Worm (Caenorhabditis elegans) whole organism, L1 larva: Measurements from ENCODE around the gene C45B11.6.

ENCODE experiments used
- C04F5.9 ChIP-seq: sonication (generic microtip); optimal IDR thresholded peaks from 2 replicates; lab custom pipeline; 2016; ENCODE audit warnings: missing genetic modification characterization, missing compliant biosample characterization
- C16A3.4 ChIP-seq: fragments of 150-350 bp; optimal IDR thresholded peaks from 2 replicates; lab custom pipeline; 2014; ENCODE audit warnings: missing biosample characterization, missing genetic modification characterization
- F16B12.6 ChIP-seq: fragments of 150-350 bp; optimal IDR thresholded peaks from 2 replicates; lab custom pipeline; 2014; ENCODE audit warnings: missing biosample characterization, missing genetic modification characterization
- Y116A8C.19 ChIP-seq: sonication (generic microtip); optimal IDR thresholded peaks from 2 replicates; lab custom pipeline; 2016; ENCODE audit warnings: missing compliant biosample characterization, missing genetic modification characterization, borderline replicate concordance
- aha-1 ChIP-seq: fragments of 150-350 bp; optimal IDR thresholded peaks from 2 replicates; lab custom pipeline; 2014; ENCODE audit warnings: missing biosample characterization, missing genetic modification characterization
- aly-2 ChIP-seq: fragments of 150-350 bp; optimal IDR thresholded peaks from 2 replicates; lab custom pipeline; 2014; ENCODE audit warnings: missing biosample characterization, missing genetic modification characterization
- ama-1 ChIP-seq: fragments of 150-350 bp; optimal IDR thresholded peaks from 2 replicates; lab custom pipeline; 2014
- blmp-1 ChIP-seq: fragments of 150-350 bp; optimal IDR thresholded peaks from 2 replicates; lab custom pipeline; 2014; ENCODE audit warnings: missing biosample characterization, missing genetic modification characterization
- ceh-88 ChIP-seq: fragments of 200-800 bp; sonication (Bioruptor generic); IDR thresholded peaks from 2 replicates; pipeline ENCODE4 v1.3.6; 2022; ENCODE audit warnings: missing genetic modification characterization, missing compliant biosample characterization
- ces-1 ChIP-seq: fragments of 150-350 bp; optimal IDR thresholded peaks from 2 replicates; lab custom pipeline; 2014; ENCODE audit warnings: missing biosample characterization, missing genetic modification reagents, missing genetic modification characterization
- dsc-1 ChIP-seq: sonication (generic microtip); optimal IDR thresholded peaks from 2 replicates; lab custom pipeline; 2016; ENCODE audit warnings: mild to moderate bottlenecking, missing genetic modification characterization, missing compliant biosample characterization
- efl-1 ChIP-seq, 4 experiments: fragments of 150-350 bp; optimal IDR thresholded peaks in 3 of 4; peaks in 1 of 4; 1 replicate in 1 of 4; 2 replicates in 3 of 4; lab custom pipeline; 2014; ENCODE audit warnings: missing biosample characterization in 2 of 4, missing genetic modification characterization in 2 of 4, missing genetic modification reagents in 2 of 4
- egl-13 ChIP-seq: sonication (generic microtip); optimal IDR thresholded peaks from 2 replicates; lab custom pipeline; 2016; ENCODE audit warnings: missing genotype, missing genetic modification reagents, missing genetic modification characterization, missing compliant biosample characterization
- egl-27 ChIP-seq, 2 experiments: fragments of 150-350 bp in 1 of 2; sonication (generic microtip); optimal IDR thresholded peaks; 3 replicates each; lab custom pipeline; 2017 to 2018; ENCODE audit warnings: missing biosample characterization in 2 of 2, missing genetic modification characterization in 2 of 2, missing genetic modification reagents in 2 of 2
- elt-2 ChIP-seq: sonication (generic microtip); optimal IDR thresholded peaks from 2 replicates; lab custom pipeline; 2016; ENCODE audit warnings: missing genetic modification characterization, mild to moderate bottlenecking, inconsistent platforms, missing compliant biosample characterization, missing genetic modification reagents
- elt-3 ChIP-seq, 6 experiments: fragments of 150-350 bp in 1 of 6; sonication (generic microtip); optimal IDR thresholded peaks; 2 replicates each; lab custom pipeline; 2017 to 2018; ENCODE audit warnings: missing biosample characterization in 6 of 6, missing genetic modification characterization in 6 of 6, inconsistent platforms in 1 of 6
- fkh-10 ChIP-seq: sonication (generic microtip); optimal IDR thresholded peaks from 2 replicates; lab custom pipeline; 2017; ENCODE audit warnings: missing biosample characterization, missing genetic modification reagents, missing genetic modification characterization
- fos-1 ChIP-seq: fragments of 150-350 bp; optimal IDR thresholded peaks from 2 replicates; lab custom pipeline; 2014; ENCODE audit warnings: missing biosample characterization, missing genetic modification characterization
- grh-1 ChIP-seq: fragments of 200-800 bp; sonication (Bioruptor generic); IDR thresholded peaks from 2 replicates; pipeline ENCODE4 v1.3.6; 2022; ENCODE audit warnings: missing genetic modification reagents, missing genetic modification characterization, missing compliant biosample characterization
- hlh-17 ChIP-seq: fragments of 200-800 bp; sonication (Bioruptor generic); optimal IDR thresholded peaks from 2 replicates; lab custom pipeline; 2018; ENCODE audit warnings: missing genetic modification characterization, mild to moderate bottlenecking, missing compliant biosample characterization, moderate library complexity, borderline replicate concordance
- hpl-2 ChIP-seq: fragments of 150-350 bp; optimal IDR thresholded peaks from 2 replicates; lab custom pipeline; 2014; ENCODE audit warnings: missing biosample characterization, missing genetic modification reagents, missing genetic modification characterization
- irx-1 ChIP-seq: sonication (generic microtip); optimal IDR thresholded peaks from 2 replicates; lab custom pipeline; 2016; ENCODE audit warnings: missing genetic modification characterization, missing compliant biosample characterization
- isw-1 ChIP-seq: fragments of 200-800 bp; sonication (Bioruptor generic); IDR thresholded peaks from 2 replicates; pipeline ENCODE4 v1.3.6; 2022; ENCODE audit warnings: missing genetic modification characterization, missing compliant biosample characterization
- jun-1 ChIP-seq: fragments of 150-350 bp; optimal IDR thresholded peaks from 2 replicates; lab custom pipeline; 2014; ENCODE audit warnings: missing biosample characterization, missing genetic modification reagents, missing genetic modification characterization
- lin-15B ChIP-seq: fragments of 150-350 bp; sonication (generic microtip); optimal IDR thresholded peaks from 3 replicates; lab custom pipeline; 2014; ENCODE audit warnings: missing biosample characterization, missing genetic modification characterization
- lin-39 ChIP-seq: fragments of 150-350 bp; optimal IDR thresholded peaks from 2 replicates; lab custom pipeline; 2014; ENCODE audit warnings: missing biosample characterization, missing genetic modification reagents, missing genetic modification characterization
- mab-9 ChIP-seq: fragments of 200-800 bp; sonication (Bioruptor generic); IDR thresholded peaks from 2 replicates; pipeline ENCODE4 v1.3.6; 2022; ENCODE audit warnings: missing genetic modification reagents, missing genetic modification characterization, missing compliant biosample characterization
- mdl-1 ChIP-seq, 2 experiments: fragments of 150-350 bp; optimal IDR thresholded peaks; 2 replicates each; lab custom pipeline; 2014 to 2017; ENCODE audit warnings: missing biosample characterization in 2 of 2, missing genetic modification characterization in 2 of 2, inconsistent platforms in 1 of 2
- mef-2 ChIP-seq: fragments of 150-350 bp; optimal IDR thresholded peaks from 2 replicates; lab custom pipeline; 2014; ENCODE audit warnings: missing biosample characterization, missing genetic modification characterization
- mep-1 ChIP-seq: fragments of 150-350 bp; optimal IDR thresholded peaks from 2 replicates; lab custom pipeline; 2014; ENCODE audit warnings: missing biosample characterization, missing genetic modification characterization
- nhr-12 ChIP-seq: sonication (generic microtip); optimal IDR thresholded peaks from 2 replicates; lab custom pipeline; 2017; ENCODE audit warnings: missing biosample characterization, missing genetic modification characterization
- nhr-20 ChIP-seq: sonication (generic microtip); optimal IDR thresholded peaks from 2 replicates; lab custom pipeline; 2016; ENCODE audit warnings: mild to moderate bottlenecking, missing genetic modification characterization, missing compliant biosample characterization
- nhr-237 ChIP-seq: fragments of 150-350 bp; optimal IDR thresholded peaks from 2 replicates; lab custom pipeline; 2014; ENCODE audit warnings: missing biosample characterization, missing genetic modification characterization
- nhr-28 ChIP-seq: fragments of 150-350 bp; optimal IDR thresholded peaks from 2 replicates; lab custom pipeline; 2014; ENCODE audit warnings: missing biosample characterization, missing genetic modification characterization
- nhr-71 ChIP-seq: sonication (generic microtip); optimal IDR thresholded peaks from 2 replicates; lab custom pipeline; 2016; ENCODE audit warnings: mild to moderate bottlenecking, missing genetic modification characterization, moderate library complexity, missing compliant biosample characterization
- nhr-84 ChIP-seq: sonication (generic microtip); optimal IDR thresholded peaks from 2 replicates; lab custom pipeline; 2017; ENCODE audit warnings: missing biosample characterization, missing genetic modification characterization
- pag-3 ChIP-seq: sonication (generic microtip); optimal IDR thresholded peaks from 2 replicates; lab custom pipeline; 2017; ENCODE audit warnings: missing genetic modification characterization, mild to moderate bottlenecking, missing compliant biosample characterization, antibody characterized with exemption, borderline replicate concordance; ENCODE audit not compliant: insufficient read depth
- pax-3 ChIP-seq: fragments of 200-800 bp; sonication (Bioruptor generic); optimal IDR thresholded peaks from 2 replicates; lab custom pipeline; 2018; ENCODE audit warnings: mild to moderate bottlenecking, missing genetic modification characterization, moderate library complexity, missing compliant biosample characterization
- rnt-1 ChIP-seq: sonication (generic microtip); optimal IDR thresholded peaks from 2 replicates; lab custom pipeline; 2016; ENCODE audit warnings: mild to moderate bottlenecking, missing genetic modification characterization, moderate library complexity, missing compliant biosample characterization
- skn-1 ChIP-seq: fragments of 150-350 bp; optimal IDR thresholded peaks from 2 replicates; lab custom pipeline; 2014; ENCODE audit warnings: missing biosample characterization, missing genetic modification characterization
- snu-23 ChIP-seq: sonication (generic microtip); optimal IDR thresholded peaks from 2 replicates; lab custom pipeline; 2016; ENCODE audit warnings: missing genetic modification characterization, missing compliant biosample characterization
- sox-4 ChIP-seq: sonication (generic microtip); optimal IDR thresholded peaks from 2 replicates; lab custom pipeline; 2016; ENCODE audit warnings: missing genetic modification characterization, missing compliant biosample characterization
- sptf-1 ChIP-seq: fragments of 150-350 bp; optimal IDR thresholded peaks from 2 replicates; lab custom pipeline; 2014; ENCODE audit warnings: missing biosample characterization, missing genetic modification characterization
- sup-37 ChIP-seq: fragments of 200-800 bp; sonication (Bioruptor generic); optimal IDR thresholded peaks from 2 replicates; lab custom pipeline; 2018; ENCODE audit warnings: mild to moderate bottlenecking, missing genetic modification characterization, missing compliant biosample characterization
- swsn-7 ChIP-seq: sonication (generic microtip); optimal IDR thresholded peaks from 2 replicates; lab custom pipeline; 2016; ENCODE audit warnings: missing genetic modification characterization, missing compliant biosample characterization
- tlp-1 ChIP-seq: fragments of 150-350 bp; optimal IDR thresholded peaks from 2 replicates; lab custom pipeline; 2014; ENCODE audit warnings: missing biosample characterization, missing genetic modification characterization
- unc-130 ChIP-seq: fragments of 150-350 bp; optimal IDR thresholded peaks from 2 replicates; lab custom pipeline; 2017; ENCODE audit warnings: missing biosample characterization, missing genetic modification characterization, inconsistent platforms
- unc-30 ChIP-seq: sonication (generic microtip); optimal IDR thresholded peaks from 2 replicates; lab custom pipeline; 2017; ENCODE audit warnings: missing biosample characterization, missing genetic modification characterization
- unc-86 ChIP-seq: sonication (generic microtip); optimal IDR thresholded peaks from 2 replicates; lab custom pipeline; 2016; ENCODE audit warnings: missing genetic modification characterization, missing compliant biosample characterization
- xbp-1 ChIP-seq: sonication (generic microtip); optimal IDR thresholded peaks from 2 replicates; lab custom pipeline; 2016; ENCODE audit warnings: missing genetic modification characterization, missing compliant biosample characterization
- zip-4 ChIP-seq: fragments of 200-800 bp; sonication (Bioruptor generic); optimal IDR thresholded peaks from 2 replicates; lab custom pipeline; 2018; ENCODE audit warnings: mild to moderate bottlenecking, missing genetic modification characterization, moderate library complexity, missing compliant biosample characterization
- ztf-11 ChIP-seq, 2 experiments: sonication (generic microtip); optimal IDR thresholded peaks; 2 replicates each; lab custom pipeline; 2016 to 2017; ENCODE audit warnings: missing genetic modification characterization in 2 of 2, missing biosample characterization in 1 of 2, missing compliant biosample characterization in 1 of 2

The C45B11.6 gene

DNA sequence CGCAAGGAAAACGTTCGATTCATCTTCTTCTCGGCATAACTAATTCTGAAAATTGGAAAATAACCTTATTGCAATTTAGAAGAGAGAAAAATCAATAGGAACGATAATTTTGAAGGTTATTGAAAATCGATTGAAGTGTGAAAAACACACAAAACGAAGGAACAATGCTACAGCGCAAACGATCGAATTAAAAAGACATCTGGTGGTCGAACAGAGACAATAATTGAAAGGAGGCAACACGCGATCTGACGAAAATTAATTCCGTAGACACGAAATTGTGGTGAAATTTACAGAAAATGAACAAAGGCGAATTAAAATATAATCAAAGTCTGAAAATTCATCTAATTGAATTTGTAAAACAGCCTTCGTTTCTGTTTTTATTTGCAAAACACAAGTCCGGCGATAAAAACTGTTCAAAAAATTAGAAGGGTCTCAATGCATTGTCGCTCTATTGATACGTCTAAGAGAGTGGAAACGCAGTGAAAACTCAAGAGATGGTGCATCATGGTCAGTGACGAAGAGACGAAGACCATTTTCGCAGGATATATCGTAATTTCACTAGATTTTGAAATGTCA is 4.4 kb upstream of the C45B11.6 start, which contains the start of gene pak-2 (continued):
- TF ChIP-seq fos-1 (tag; lab: Kevin White, UChicago) (peak; percentile 60), F16B12.6 (tag; lab: Kevin White, UChicago) (no peak), ceh-88 (GFP tag; lab: Robert Waterston, UW) (peak; percentile 85), irx-1 (tag; lab: Kevin White, UChicago) (peak; percentile 62), grh-1 (GFP tag; lab: Robert Waterston, UW) (peak; percentile 31; the same call in 1 of the 2 replicates), elt-2 (tag; lab: Kevin White, UChicago) (peak; percentile 58), ztf-11 (tag; optimal IDR thresholded peaks at IDR 0.05; lab: Kevin White, UChicago) (peak in 1 of 2 experiments; percentile 88), nhr-20 (tag; lab: Kevin White, UChicago) (peak; percentile 90), fkh-10 (GFP tag; lab: Kevin White, UChicago) (peak; percentile 34), hlh-17 (GFP tag; lab: Kevin White, UChicago) (no peak), ces-1 (GFP tag; lab: Kevin White, UChicago) (no peak), nhr-84 (no peak), efl-1 (optimal IDR thresholded peaks at IDR 0.05; lab: Kevin White, UChicago) (peak; percentile 78 to 84), efl-1 (GFP tag; optimal IDR thresholded peaks at IDR 0.05 in 1 of 2; lab: Kevin White, UChicago) (peak; percentile 69 to 96), elt-3 (tag; optimal IDR thresholded peaks at IDR 0.05; lab: Kevin White, UChicago) (peak in 2 of 6 experiments; percentile 2 to 41), hpl-2 (GFP tag; lab: Kevin White, UChicago) (peak; percentile 63), tlp-1 (tag; lab: Kevin White, UChicago) (no peak), mab-9 (GFP tag; lab: Robert Waterston, UW) (peak; percentile 53; the same call in 1 of the 2 replicates), aly-2 (tag; lab: Kevin White, UChicago) (peak; percentile 53), unc-30 (tag; lab: Kevin White, UChicago) (no peak), nhr-28 (no peak), xbp-1 (tag; lab: Kevin White, UChicago) (peak; percentile 83), skn-1 (tag; lab: Kevin White, UChicago) (peak; percentile 38), unc-130 (tag; lab: Kevin White, UChicago) (peak; percentile 11), zip-4 (GFP tag; lab: Kevin White, UChicago) (no peak), mep-1 (tag; lab: Kevin White, UChicago) (peak; percentile 71), unc-86 (tag; lab: Kevin White, UChicago) (peak; percentile 73), lin-15B (tag; lab: Kevin White, UChicago) (peak; percentile 43), dsc-1 (tag; lab: Kevin White, UChicago) (peak; percentile 85), sox-4 (tag; lab: Kevin White, UChicago) (peak; percentile 74), Y116A8C.19 (tag; lab: Kevin White, UChicago) (no peak), pax-3 (peak; percentile 94), nhr-237 (tag; lab: Kevin White, UChicago) (peak; percentile 59), mef-2 (tag; lab: Kevin White, UChicago) (no peak), sptf-1 (tag; lab: Kevin White, UChicago) (no peak), mdl-1 (tag; optimal IDR thresholded peaks at IDR 0.05; lab: Kevin White, UChicago) (peak in 1 of 2 experiments; percentile 18), isw-1 (GFP tag; lab: Robert Waterston, UW) (peak; percentile 87), C16A3.4 (tag; lab: Kevin White, UChicago) (peak; percentile 96), aha-1 (tag; lab: Kevin White, UChicago) (no peak), nhr-71 (tag; lab: Kevin White, UChicago) (peak; percentile 93), rnt-1 (tag; lab: Kevin White, UChicago) (peak; percentile 88), lin-39 (peak; percentile 37), C04F5.9 (tag; lab: Kevin White, UChicago) (peak; percentile 70), snu-23 (peak; percentile 91), pag-3 (tag; lab: Kevin White, UChicago) (no peak), egl-13 (tag; lab: Kevin White, UChicago) (peak; percentile 71), blmp-1 (tag; lab: Kevin White, UChicago) (peak; percentile 75), ama-1 (lab: Kevin White, UChicago) (no peak), egl-27 (tag; optimal IDR thresholded peaks at IDR 0.05; lab: Kevin White, UChicago) (no peak), nhr-12 (no peak), sup-37 (GFP tag; lab: Kevin White, UChicago) (no peak), swsn-7 (tag; lab: Kevin White, UChicago) (peak; percentile 80), jun-1 (tag; lab: Kevin White, UChicago) (no peak)
